Worm (Caenorhabditis elegans): ENCODE measurements around the gene col-9.

- no peak for TF ChIP-seq nhr-11 (tag; optimal IDR thresholded peaks at IDR 0.05)
- TF ChIP-seq nhr-6 (tag; optimal IDR thresholded peaks at IDR 0.05): no peak
- TF ChIP-seq aly-2 (tag; optimal IDR thresholded peaks at IDR 0.05): no peak
- no peak for TF ChIP-seq unc-39 (tag; optimal IDR thresholded peaks at IDR 0.05)
- no peak for TF ChIP-seq skn-1 (tag; optimal IDR thresholded peaks at IDR 0.05)
- TF ChIP-seq ama-1 (optimal IDR thresholded peaks at IDR 0.05): no peak
- TF ChIP-seq alr-1 (tag; optimal IDR thresholded peaks at IDR 0.05): no peak
- no peak for TF ChIP-seq lin-13 (GFP tag; optimal IDR thresholded peaks at IDR 0.05)
- no peak for TF ChIP-seq R02D3.7 (tag; optimal IDR thresholded peaks at IDR 0.05)
- TF ChIP-seq peb-1 (tag; optimal IDR thresholded peaks at IDR 0.05): no peak
- TF ChIP-seq egl-27 (tag; optimal IDR thresholded peaks at IDR 0.05): no peak
Measured at ce11 chrX:13604946-13605617, 15.2 kb downstream of the col-9 start, which contains the start of gene F54B11.9.

All from whole organism, L2 larva.